Worm (Caenorhabditis elegans) whole organism, early embryonic: ENCODE data around the gene F54B11.8.

Experiments
- B0310.2 ChIP-seq: sonication (generic microtip); optimal IDR thresholded peaks from 2 replicates; lab custom pipeline; 2016; ENCODE audit warnings: mild to moderate bottlenecking, missing genetic modification characterization, missing compliant biosample characterization
- F13C5.2 ChIP-seq: sonication (generic microtip); optimal IDR thresholded peaks from 2 replicates; lab custom pipeline; 2017; ENCODE audit warnings: mild to moderate bottlenecking, missing genetic modification characterization, inconsistent platforms, missing compliant biosample characterization
- ama-1 ChIP-seq: fragments of 150-350 bp; optimal IDR thresholded peaks from 2 replicates; lab custom pipeline; 2014
- ets-7 ChIP-seq: sonication (generic microtip); optimal IDR thresholded peaks from 2 replicates; lab custom pipeline; 2016; ENCODE audit warnings: missing genotype, missing genetic modification characterization, missing compliant biosample characterization
- flt-1 ChIP-seq: fragments of 200-800 bp; sonication (Bioruptor generic); IDR thresholded peaks from 2 replicates; pipeline ENCODE4 v1.3.6; 2022; ENCODE audit warnings: missing genetic modification characterization, missing compliant biosample characterization
- tra-4 ChIP-seq: sonication (generic microtip); optimal IDR thresholded peaks from 2 replicates; lab custom pipeline; 2017; ENCODE audit warnings: missing genetic modification characterization, missing compliant biosample characterization

DNA sequence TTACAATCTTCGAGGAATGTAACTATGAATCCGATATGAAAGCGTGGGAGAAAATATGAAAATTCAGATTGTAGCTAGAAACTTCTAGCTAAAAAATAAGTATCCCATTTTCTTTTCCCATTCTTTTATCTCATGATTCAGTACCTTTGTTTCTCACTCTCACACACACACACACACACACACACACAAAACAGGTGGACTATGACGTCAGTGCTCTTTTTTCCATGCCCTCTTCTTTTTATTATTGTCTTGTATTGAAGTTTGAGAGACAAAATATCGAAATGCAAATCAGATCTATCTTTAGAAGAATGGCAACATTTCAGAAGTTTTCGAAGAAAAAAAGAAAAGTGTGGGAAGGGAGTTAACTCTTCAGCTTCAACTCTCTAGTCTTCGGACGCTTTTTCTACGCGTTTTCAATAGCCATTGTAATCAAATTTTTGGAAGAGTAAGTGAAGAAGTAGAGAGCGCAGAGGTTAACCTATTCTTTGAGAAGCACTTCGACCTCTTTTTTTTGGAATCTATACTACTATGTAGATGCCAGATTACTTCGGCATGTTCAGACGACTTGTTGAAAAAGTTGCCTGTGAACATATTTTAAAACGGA, 30.3 kb upstream of the F54B11.8 start:
- TF ChIP-seq ama-1 (lab: Kevin White, UChicago) (no peak), B0310.2 (tag; lab: Kevin White, UChicago) (no peak), flt-1 (GFP tag; lab: Robert Waterston, UW) (no peak), F13C5.2 (tag; lab: Kevin White, UChicago) (no peak), ets-7 (tag; lab: Kevin White, UChicago) (no peak), tra-4 (tag; lab: Kevin White, UChicago) (no peak)
